Worm (Caenorhabditis elegans): ENCODE data around the gene B0554.1.

Gene B0554.1

DNA sequence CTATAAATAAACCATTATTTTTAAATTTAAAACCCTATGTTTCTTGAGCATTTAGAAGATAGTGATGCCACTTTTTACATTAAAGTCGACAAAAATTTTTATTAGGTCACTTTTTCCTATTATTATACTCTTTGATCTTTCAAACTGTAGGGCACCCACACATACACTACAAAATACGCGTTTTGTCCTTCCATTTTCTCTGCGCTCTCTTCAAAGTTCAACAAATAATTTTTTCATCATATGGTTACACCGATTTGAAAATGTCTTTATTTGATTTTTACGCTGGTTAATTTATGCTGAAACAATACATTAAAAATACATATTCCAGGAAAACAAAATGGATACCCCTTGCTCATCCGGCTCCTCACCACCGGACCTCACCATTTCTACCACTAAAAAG lies 24.1 kb downstream of the B0554.1 start, which contains the start of gene nhr-202 (continued):
- TF ChIP-seq skn-1 (tag; optimal IDR thresholded peaks at IDR 0.05) = no peak

DNA sequence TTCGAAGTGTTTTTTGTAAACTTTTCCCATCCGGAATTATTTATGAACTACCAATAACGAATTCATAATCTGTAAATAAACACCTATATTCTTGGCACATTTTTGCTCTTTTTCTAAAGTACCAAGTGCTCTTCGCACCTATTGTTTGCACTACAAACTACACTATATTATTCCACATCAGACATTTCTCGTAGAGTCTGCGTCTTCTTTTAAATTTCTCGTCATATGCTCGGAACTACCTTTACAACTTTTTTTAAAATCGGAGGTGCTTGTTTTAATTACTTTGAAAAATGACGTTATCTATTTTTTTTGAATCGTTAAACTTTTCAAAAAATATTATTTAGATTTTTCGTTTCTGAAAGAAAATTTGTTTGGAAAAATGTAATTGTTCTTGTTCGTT lies 26.6 kb downstream of the B0554.1 start, which contains the start of gene nhr-201:
nhr-201 (plus strand) TSS at position 29 of the 400 bp plus-strand sequence.
- no peak for TF ChIP-seq madf-5 (GFP tag; IDR thresholded peaks at IDR 0.05)
- no peak for TF ChIP-seq ztf-7 (tag; optimal IDR thresholded peaks at IDR 0.05)
- no peak for TF ChIP-seq ctbp-1 (GFP tag; IDR thresholded peaks at IDR 0.05)
- TF ChIP-seq nhr-48 (tag; optimal IDR thresholded peaks at IDR 0.05) = peak; percentile 3
- no peak for TF ChIP-seq snpc-4 (tag; optimal IDR thresholded peaks at IDR 0.05)
- TF ChIP-seq lim-7 (GFP tag; IDR thresholded peaks at IDR 0.05) = no peak
- peak; percentile 46; the same call in 1 of the 2 replicates for TF ChIP-seq dmd-6 (GFP tag; IDR thresholded peaks at IDR 0.05)
- peak; percentile 95 for TF ChIP-seq nhr-28 (tag; optimal IDR thresholded peaks at IDR 0.05)
- no peak for TF ChIP-seq lin-38 (GFP tag; IDR thresholded peaks at IDR 0.05)
- TF ChIP-seq lsy-2 (tag; optimal IDR thresholded peaks at IDR 0.05) = peak in 1 of 2 experiments; percentile 25
- no peak for TF ChIP-seq tag-97 (GFP tag; IDR thresholded peaks at IDR 0.05)
- TF ChIP-seq daf-16 (GFP tag; optimal IDR thresholded peaks at IDR 0.05) = no peak
- peak; percentile 60 for TF ChIP-seq daf-16 (tag; optimal IDR thresholded peaks at IDR 0.05)
- TF ChIP-seq dve-1 (tag; optimal IDR thresholded peaks at IDR 0.05; ENCODE audit: insufficient read depth) = peak; percentile 64
- TF ChIP-seq egl-27 (tag; optimal IDR thresholded peaks at IDR 0.05) = no peak
- peak; percentile 59 for TF ChIP-seq hlh-30 (tag; optimal IDR thresholded peaks at IDR 0.05; ENCODE audit: insufficient read depth)
- peak; percentile 18 for TF ChIP-seq mep-1 (tag; optimal IDR thresholded peaks at IDR 0.05)
- no peak for TF ChIP-seq mdt-29 (GFP tag; IDR thresholded peaks at IDR 0.05)
- TF ChIP-seq zip-2 (tag; optimal IDR thresholded peaks at IDR 0.05) = no peak

DNA sequence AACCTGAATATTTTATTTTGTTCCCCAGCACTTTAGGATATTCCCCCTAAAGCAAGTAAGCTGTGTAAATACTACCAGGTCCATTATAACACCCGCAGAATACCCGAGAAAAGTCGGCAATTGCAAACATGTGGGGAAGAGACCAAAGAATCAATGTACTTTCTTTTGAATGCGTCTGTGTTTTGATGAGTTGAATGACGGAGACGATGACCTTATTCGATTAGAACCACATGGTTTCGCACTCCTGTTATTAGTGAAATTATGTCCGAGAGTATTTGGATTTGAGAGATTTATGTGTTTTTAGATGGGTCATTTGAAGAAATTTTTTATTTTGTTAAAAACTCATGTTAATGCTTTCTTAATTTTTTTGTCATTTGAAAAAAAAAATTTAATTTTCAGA lies 27.2 kb downstream of the B0554.1 start:
- TF ChIP-seq snpc-1.2 (GFP tag; IDR thresholded peaks at IDR 0.05) (no peak), vab-7 (GFP tag; IDR thresholded peaks at IDR 0.05) (no peak), unc-62 (GFP tag; optimal IDR thresholded peaks at IDR 0.05 in 1 of 2) (peak in 1 of 2 experiments; percentile 73), unc-62 (tag; optimal IDR thresholded peaks at IDR 0.05) (no peak), hlh-30 (tag; optimal IDR thresholded peaks at IDR 0.05; ENCODE audit: insufficient read depth) (peak; percentile 20), ama-1 (optimal IDR thresholded peaks at IDR 0.05) (no peak), duxl-1 (tag; optimal IDR thresholded peaks at IDR 0.05; ENCODE audit: poor library complexity) (peak; percentile 23), nhr-28 (tag; optimal IDR thresholded peaks at IDR 0.05) (peak; percentile 46), mdt-29 (GFP tag; IDR thresholded peaks at IDR 0.05) (no peak), tra-1 (GFP tag; IDR thresholded peaks at IDR 0.05) (no peak), mxl-3 (GFP tag; optimal IDR thresholded peaks at IDR 0.05) (peak; percentile 3), mdl-1 (tag; optimal IDR thresholded peaks at IDR 0.05) (peak in 1 of 2 experiments; percentile 2)

DNA sequence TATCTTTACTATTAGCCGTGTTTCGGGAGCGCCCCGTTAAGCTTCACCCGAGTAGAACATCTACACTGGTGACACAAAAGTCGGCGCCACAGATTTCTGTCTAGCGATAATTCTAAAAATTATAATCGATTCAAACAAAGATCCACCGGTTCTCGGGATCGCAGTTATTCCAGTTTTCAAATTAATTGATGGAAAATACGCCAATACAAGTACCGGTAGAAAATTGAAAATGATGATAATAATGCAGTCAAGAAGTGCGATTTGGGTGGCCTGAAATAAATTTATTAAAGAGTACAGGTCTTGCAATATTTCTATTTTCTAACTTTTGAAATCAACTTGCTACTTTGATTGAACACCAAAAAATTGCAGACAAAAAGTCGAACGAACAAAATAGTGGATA lies 29.3 kb downstream of the B0554.1 start:
- TF ChIP-seq D1046.2 (GFP tag; IDR thresholded peaks at IDR 0.05) (no peak), unc-62 (GFP tag; optimal IDR thresholded peaks at IDR 0.05 in 1 of 2) (peak in 1 of 2 experiments; percentile 73), unc-62 (tag; optimal IDR thresholded peaks at IDR 0.05) (no peak), daf-16 (GFP tag; optimal IDR thresholded peaks at IDR 0.05) (no peak), daf-16 (tag; optimal IDR thresholded peaks at IDR 0.05) (no peak), dve-1 (tag; optimal IDR thresholded peaks at IDR 0.05; ENCODE audit: insufficient read depth) (peak; percentile 4)

DNA sequence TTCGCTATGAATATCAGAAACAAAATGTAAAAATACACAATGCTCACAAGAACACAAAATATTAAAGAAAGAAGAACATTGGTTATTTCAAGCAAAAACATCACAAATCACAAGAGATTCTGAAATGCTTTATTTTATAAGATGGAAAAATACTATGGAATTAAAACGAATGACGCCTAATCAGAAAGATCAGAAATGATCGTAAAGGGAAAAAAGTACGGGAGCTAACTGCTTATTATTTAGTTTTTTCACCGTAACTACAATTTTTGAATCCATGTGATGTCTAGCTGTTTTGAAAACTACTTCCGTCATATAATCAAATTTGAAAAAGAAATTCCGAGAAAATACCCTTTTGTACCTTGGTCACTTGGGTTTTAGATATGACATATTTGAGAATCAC lies 30.3 kb downstream of the B0554.1 start, which contains the start of gene srbc-57:
srbc-57 (minus strand) TSS at position 101 of the 400 bp plus-strand sequence.
- TF ChIP-seq dpl-1 (GFP tag; optimal IDR thresholded peaks at IDR 0.05) (no peak), T26A8.4 (GFP tag; IDR thresholded peaks at IDR 0.05) (no peak), ceh-62 (tag; optimal IDR thresholded peaks at IDR 0.05) (no peak), ceh-44 (GFP tag; IDR thresholded peaks at IDR 0.05) (no peak), ceh-20 (GFP tag; IDR thresholded peaks at IDR 0.05) (no peak), fkh-10 (GFP tag; optimal IDR thresholded peaks at IDR 0.05) (no peak), F26F4.8 (GFP tag; conservative IDR thresholded peaks at IDR 0.05) (no peak), F37D6.2 (tag; optimal IDR thresholded peaks at IDR 0.05) (no peak), mdl-1 (tag; optimal IDR thresholded peaks at IDR 0.05) (no peak), pha-4 (GFP tag; IDR thresholded peaks at IDR 0.05) (no peak), pha-4 (tag; optimal IDR thresholded peaks at IDR 0.05) (no peak), pqm-1 (tag; optimal IDR thresholded peaks at IDR 0.05) (no peak), hmg-1.1 (GFP tag; IDR thresholded peaks at IDR 0.05) (no peak)

Measured in whole organism, L4 larva.